Worm (Caenorhabditis elegans) whole organism, L4/young adult: ENCODE results near the gene srsx-16.

Experiments used
- W03F9.2 ChIP-seq: fragments of 150-350 bp; optimal IDR thresholded peaks from 2 replicates; lab custom pipeline; 2014; ENCODE audit warnings: missing biosample characterization, missing genetic modification characterization
- him-1 ChIP-seq: sonication (generic microtip); optimal IDR thresholded peaks from 2 replicates; lab custom pipeline; 2016; ENCODE audit warnings: missing genotype, missing genetic modification reagents, missing genetic modification characterization, missing compliant biosample characterization

ce11 chrIV:5632536-5632935, 13.0 kb upstream of the srsx-16 start:
- TF ChIP-seq him-1 (no peak), W03F9.2 (no peak)
